Worm (Caenorhabditis elegans): Measurements from ENCODE around the gene srgp-1.
A peak's percentile ranks its signal among the peaks of the same experiment; 100 is the strongest.

The srgp-1 gene

DNA sequence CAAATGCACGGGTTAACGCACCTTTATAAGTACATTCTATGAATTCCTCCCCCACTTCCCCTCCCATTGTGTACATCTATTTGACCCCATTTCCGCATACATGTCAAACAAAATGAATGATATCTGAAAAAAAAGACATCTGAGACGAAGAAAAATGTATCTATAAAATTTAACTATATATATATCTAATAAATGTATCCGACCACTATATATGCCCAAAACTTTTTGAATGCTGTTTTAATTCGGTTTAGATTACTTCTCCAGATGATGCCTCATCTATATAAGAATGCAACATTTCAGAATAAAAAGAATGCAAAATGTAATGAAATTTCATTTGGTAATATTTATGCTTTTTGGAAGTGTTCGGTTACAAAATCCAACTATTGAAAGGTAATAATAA lies 8.2 kb downstream of the srgp-1 start, which contains the start of gene rib-1:
Gene rib-1, plus strand, starts transcription at position 301 of the 400 bp plus-strand sequence.
- TF ChIP-seq tab-1 (GFP tag; IDR thresholded peaks at IDR 0.05) (no peak), ztf-23 (GFP tag; IDR thresholded peaks at IDR 0.05) (no peak), med-1 (GFP tag; optimal IDR thresholded peaks at IDR 0.05; ENCODE audit: insufficient read depth) (no peak), klf-2 (GFP tag; conservative IDR thresholded peaks at IDR 0.05) (no peak), ztf-29 (GFP tag; IDR thresholded peaks at IDR 0.05) (no peak), cog-1 (tag; optimal IDR thresholded peaks at IDR 0.05) (no peak)

- TF ChIP-seq ref-1 (GFP tag; conservative IDR thresholded peaks at IDR 0.05) (no peak), tab-1 (GFP tag; IDR thresholded peaks at IDR 0.05) (peak; percentile 58; the same call in 1 of the 2 replicates), flt-1 (GFP tag; IDR thresholded peaks at IDR 0.05) (peak; percentile 50; the same call in 1 of the 2 replicates), ztf-29 (GFP tag; IDR thresholded peaks at IDR 0.05) (no peak), cog-1 (tag; optimal IDR thresholded peaks at IDR 0.05) (no peak), ztf-23 (GFP tag; IDR thresholded peaks at IDR 0.05) (no peak), klf-2 (GFP tag; conservative IDR thresholded peaks at IDR 0.05) (no peak)
Measured at ce11 chrIV:11582450-11583166, 12.3 kb downstream of the srgp-1 start.

DNA sequence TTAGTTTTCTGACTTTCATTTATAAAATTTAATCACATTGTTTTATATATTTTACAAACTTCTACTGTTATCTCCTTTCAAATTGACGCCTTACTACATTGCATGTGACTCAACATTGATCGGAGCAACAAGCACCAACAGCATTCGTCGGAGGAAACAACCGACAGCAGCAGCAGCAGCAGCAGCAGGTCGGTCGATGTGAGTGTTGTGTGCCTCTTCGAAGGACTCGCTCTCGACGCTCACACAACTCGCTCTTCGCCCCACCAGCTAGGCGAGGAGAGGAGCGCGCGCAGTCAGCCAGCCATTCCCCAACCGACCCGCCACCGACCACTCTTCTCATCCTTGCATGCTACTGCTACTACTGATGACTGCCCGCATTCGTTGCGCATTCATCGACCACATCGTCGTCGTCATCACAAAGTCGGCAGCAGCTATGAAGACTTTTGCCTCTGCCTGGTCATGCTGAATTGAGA lies 13.6 kb downstream of the srgp-1 start, which contains the start of gene F12F6.1:
Gene F12F6.1, plus strand, starts transcription at position 51 of the 473 bp plus-strand sequence.
- no peak for TF ChIP-seq ztf-23 (GFP tag; IDR thresholded peaks at IDR 0.05)
- no peak; the same call in 1 of the 2 replicates for TF ChIP-seq T22C8.4 (GFP tag; IDR thresholded peaks at IDR 0.05)
- TF ChIP-seq flt-1 (GFP tag; IDR thresholded peaks at IDR 0.05): no peak
- no peak for TF ChIP-seq med-1 (GFP tag; optimal IDR thresholded peaks at IDR 0.05; ENCODE audit: insufficient read depth)
- TF ChIP-seq ref-1 (GFP tag; conservative IDR thresholded peaks at IDR 0.05): no peak
- 0 out of 2 replicates have a peak, but pooled peaks have one; percentile 35 for TF ChIP-seq tab-1 (GFP tag; IDR thresholded peaks at IDR 0.05)

ce11 chrIV:11584853-11585252 lies 14.6 kb downstream of the srgp-1 start:
- no peak for TF ChIP-seq ref-1 (GFP tag; conservative IDR thresholded peaks at IDR 0.05)
- TF ChIP-seq med-1 (GFP tag; optimal IDR thresholded peaks at IDR 0.05; ENCODE audit: insufficient read depth): no peak
- TF ChIP-seq T22C8.4 (GFP tag; IDR thresholded peaks at IDR 0.05): no peak
- no peak for TF ChIP-seq flt-1 (GFP tag; IDR thresholded peaks at IDR 0.05)
- no peak for TF ChIP-seq ztf-29 (GFP tag; IDR thresholded peaks at IDR 0.05)
- TF ChIP-seq klf-2 (GFP tag; conservative IDR thresholded peaks at IDR 0.05): no peak
- TF ChIP-seq tab-1 (GFP tag; IDR thresholded peaks at IDR 0.05): no peak
- TF ChIP-seq ztf-23 (GFP tag; IDR thresholded peaks at IDR 0.05): no peak
- no peak for TF ChIP-seq cog-1 (tag; optimal IDR thresholded peaks at IDR 0.05)

ce11 chrIV:11586484-11586883 lies 16.2 kb downstream of the srgp-1 start:
- TF ChIP-seq ztf-23 (GFP tag; IDR thresholded peaks at IDR 0.05): no peak

ce11 chrIV:11592165-11592564 lies 21.9 kb downstream of the srgp-1 start, which contains the start of gene spe-36:
Gene spe-36 (minus strand): TSS chrIV:11592265.
- TF ChIP-seq ztf-29 (GFP tag; IDR thresholded peaks at IDR 0.05) (no peak), tab-1 (GFP tag; IDR thresholded peaks at IDR 0.05) (no peak), med-1 (GFP tag; optimal IDR thresholded peaks at IDR 0.05; ENCODE audit: insufficient read depth) (no peak), ztf-23 (GFP tag; IDR thresholded peaks at IDR 0.05) (no peak), ref-1 (GFP tag; conservative IDR thresholded peaks at IDR 0.05) (no peak), flt-1 (GFP tag; IDR thresholded peaks at IDR 0.05) (no peak), cog-1 (tag; optimal IDR thresholded peaks at IDR 0.05) (no peak), T22C8.4 (GFP tag; IDR thresholded peaks at IDR 0.05) (no peak), klf-2 (GFP tag; conservative IDR thresholded peaks at IDR 0.05) (no peak)

ce11 chrIV:11592820-11593219 lies 22.5 kb downstream of the srgp-1 start:
- no peak for TF ChIP-seq ref-1 (GFP tag; conservative IDR thresholded peaks at IDR 0.05)
- TF ChIP-seq tab-1 (GFP tag; IDR thresholded peaks at IDR 0.05): no peak
- TF ChIP-seq med-1 (GFP tag; optimal IDR thresholded peaks at IDR 0.05; ENCODE audit: insufficient read depth): no peak
- peak; percentile 72; the same call in 1 of the 2 replicates for TF ChIP-seq flt-1 (GFP tag; IDR thresholded peaks at IDR 0.05)
- 0 out of 2 replicates have a peak, but pooled peaks have one; percentile 18 for TF ChIP-seq klf-2 (GFP tag; conservative IDR thresholded peaks at IDR 0.05)
- TF ChIP-seq ztf-29 (GFP tag; IDR thresholded peaks at IDR 0.05): no peak

ce11 chrIV:11593415-11594190 lies 23.3 kb downstream of the srgp-1 start, which contains the start of gene F40F11.3:
Gene F40F11.3 (minus strand): TSS chrIV:11594003.
- TF ChIP-seq T22C8.4 (GFP tag; IDR thresholded peaks at IDR 0.05) (peak; percentile 86), flt-1 (GFP tag; IDR thresholded peaks at IDR 0.05) (peak; percentile 57), cog-1 (tag; optimal IDR thresholded peaks at IDR 0.05) (peak; percentile 83), med-1 (GFP tag; optimal IDR thresholded peaks at IDR 0.05; ENCODE audit: insufficient read depth) (no peak)

ce11 chrIV:11594191-11594673 lies 23.9 kb downstream of the srgp-1 start, which contains the start of gene mig-38:
Gene mig-38 (plus strand): TSS chrIV:11594244.
- no peak for TF ChIP-seq flt-1 (GFP tag; IDR thresholded peaks at IDR 0.05)
- TF ChIP-seq klf-2 (GFP tag; conservative IDR thresholded peaks at IDR 0.05): no peak
- no peak for TF ChIP-seq T22C8.4 (GFP tag; IDR thresholded peaks at IDR 0.05)
- TF ChIP-seq ztf-29 (GFP tag; IDR thresholded peaks at IDR 0.05): no peak
- TF ChIP-seq ref-1 (GFP tag; conservative IDR thresholded peaks at IDR 0.05): no peak
- no peak for TF ChIP-seq cog-1 (tag; optimal IDR thresholded peaks at IDR 0.05)
- no peak for TF ChIP-seq med-1 (GFP tag; optimal IDR thresholded peaks at IDR 0.05; ENCODE audit: insufficient read depth)
